Worm (Caenorhabditis elegans): Measurements from ENCODE around the gene T11F9.10.

T11F9.10 gene

DNA sequence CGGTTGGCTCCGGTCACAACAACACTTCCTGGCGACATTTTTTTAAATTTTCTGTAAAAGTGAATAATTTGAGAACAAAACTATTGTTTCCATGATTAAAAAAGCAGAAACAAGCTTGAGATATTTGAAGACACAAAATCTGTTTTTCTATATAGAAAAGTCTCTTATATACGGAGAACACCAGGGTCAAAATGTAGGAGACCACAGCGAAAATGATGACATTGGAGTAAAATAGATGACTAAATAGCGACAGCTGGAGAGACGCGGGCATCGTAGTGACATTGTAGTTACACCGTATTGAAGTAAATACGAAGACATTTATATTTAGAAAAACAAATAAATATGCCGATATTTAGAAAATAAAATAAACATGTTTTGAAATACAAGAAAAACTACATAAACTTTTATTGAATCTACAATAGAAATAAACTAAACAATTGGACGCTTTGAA lies 29.4 kb downstream of the T11F9.10 start, which contains the start of gene sdz-8 (continued):
- no peak for TF ChIP-seq Y79H2A.3 (GFP tag; conservative IDR thresholded peaks at IDR 0.05)
- TF ChIP-seq zfh-2 (GFP tag; conservative IDR thresholded peaks at IDR 0.05) = no peak
- no peak for TF ChIP-seq egl-18 (GFP tag; IDR thresholded peaks at IDR 0.05)
- no peak for TF ChIP-seq athp-1 (tag; optimal IDR thresholded peaks at IDR 0.05)

DNA sequence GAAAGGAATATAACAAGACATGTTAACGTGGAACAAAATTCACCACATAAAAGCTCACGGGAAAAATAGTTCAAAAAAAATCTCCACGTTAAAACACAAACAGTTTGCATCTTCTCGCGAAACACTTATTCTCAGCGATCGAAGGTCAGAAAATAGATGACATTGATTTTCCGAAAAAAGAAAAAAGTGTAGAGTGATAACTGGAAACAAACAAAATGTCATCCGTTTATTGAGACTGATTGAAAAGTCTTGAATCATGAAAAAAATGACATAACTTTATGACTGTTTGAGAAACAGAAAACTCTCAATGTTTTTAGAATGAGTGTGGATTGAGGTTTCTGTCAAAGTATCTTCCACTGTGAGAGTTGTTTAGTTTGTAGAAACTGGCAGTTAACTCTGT lies 31.0 kb downstream of the T11F9.10 start, which contains the start of gene C55A6.4:
TSS of gene C55A6.4 (minus strand) at position 101 of the 400 bp plus-strand sequence.
- TF ChIP-seq atf-7 (tag; optimal IDR thresholded peaks at IDR 0.05) (no peak), bed-2 (GFP tag; IDR thresholded peaks at IDR 0.05) (no peak), die-1 (tag; optimal IDR thresholded peaks at IDR 0.05) (no peak), efl-1 (GFP tag; optimal IDR thresholded peaks at IDR 0.05) (no peak), F39B2.1 (GFP tag; IDR thresholded peaks at IDR 0.05) (no peak), egl-44 (GFP tag; IDR thresholded peaks at IDR 0.05) (no peak), lir-1 (GFP tag; conservative IDR thresholded peaks at IDR 0.05) (no peak), let-607 (tag; optimal IDR thresholded peaks at IDR 0.05) (no peak), hsf-1 (GFP tag; IDR thresholded peaks at IDR 0.05) (no peak), ceh-100 (GFP tag; IDR thresholded peaks at IDR 0.05) (no peak), lin-35 (GFP tag; optimal IDR thresholded peaks at IDR 0.05) (no peak), zim-3 (tag; optimal IDR thresholded peaks at IDR 0.05) (no peak), mel-28 (tag; optimal IDR thresholded peaks at IDR 0.05; ENCODE audit: borderline replicate concordance) (no peak), madf-3 (GFP tag; IDR thresholded peaks at IDR 0.05) (no peak), repo-1 (tag; optimal IDR thresholded peaks at IDR 0.05) (no peak), lsl-1 (GFP tag; optimal IDR thresholded peaks at IDR 0.05) (no peak)

DNA sequence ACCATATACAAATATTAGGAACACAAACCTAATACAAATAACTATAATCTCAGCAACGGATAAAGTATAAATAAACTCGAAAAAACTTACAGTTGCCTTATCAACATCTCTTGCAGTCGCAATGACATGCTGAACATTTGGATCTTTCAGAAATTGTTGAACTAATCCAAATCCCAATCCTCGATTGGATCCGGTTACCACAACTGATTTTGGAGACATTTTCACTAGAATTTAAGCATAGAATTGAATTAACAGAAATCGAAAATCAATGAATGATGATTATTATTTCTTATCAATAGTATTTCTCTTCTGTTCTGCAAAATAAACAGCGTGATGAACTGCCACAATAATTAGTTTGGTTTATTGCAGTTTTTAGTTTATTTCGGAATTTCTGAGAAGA lies 33.4 kb downstream of the T11F9.10 start, which contains the start of the genes C55A6.11 and C55A6.7:
TSS of gene C55A6.11 (plus strand) at position 301 of the 400 bp plus-strand sequence.
TSS of gene C55A6.7 (minus strand) at position 316 of the 400 bp plus-strand sequence.
- TF ChIP-seq lsy-27 (tag; optimal IDR thresholded peaks at IDR 0.05; ENCODE audit: borderline replicate concordance, insufficient read depth) (no peak), nhr-80 (tag; optimal IDR thresholded peaks at IDR 0.05) (no peak), ztf-22 (GFP tag; optimal IDR thresholded peaks at IDR 0.05) (no peak), ztf-6 (GFP tag; IDR thresholded peaks at IDR 0.05) (no peak), ztf-28 (GFP tag; IDR thresholded peaks at IDR 0.05) (no peak), lag-1 (GFP tag; IDR thresholded peaks at IDR 0.05) (no peak), fkh-3 (tag; optimal IDR thresholded peaks at IDR 0.05) (no peak), sdz-38 (tag; optimal IDR thresholded peaks at IDR 0.05) (no peak), ets-4 (GFP tag; optimal IDR thresholded peaks at IDR 0.05) (no peak), zim-3 (tag; optimal IDR thresholded peaks at IDR 0.05) (no peak), mes-4 (tag; optimal IDR thresholded peaks at IDR 0.05) (no peak), bed-2 (GFP tag; IDR thresholded peaks at IDR 0.05) (no peak), madf-3 (GFP tag; IDR thresholded peaks at IDR 0.05) (no peak), hsf-1 (GFP tag; IDR thresholded peaks at IDR 0.05) (no peak), B0261.1 (tag; optimal IDR thresholded peaks at IDR 0.05) (no peak), nfyb-1 (GFP tag; IDR thresholded peaks at IDR 0.05) (no peak), ccch-3 (GFP tag; optimal IDR thresholded peaks at IDR 0.05) (no peak), unc-62 (GFP tag; optimal IDR thresholded peaks at IDR 0.05) (no peak)

DNA sequence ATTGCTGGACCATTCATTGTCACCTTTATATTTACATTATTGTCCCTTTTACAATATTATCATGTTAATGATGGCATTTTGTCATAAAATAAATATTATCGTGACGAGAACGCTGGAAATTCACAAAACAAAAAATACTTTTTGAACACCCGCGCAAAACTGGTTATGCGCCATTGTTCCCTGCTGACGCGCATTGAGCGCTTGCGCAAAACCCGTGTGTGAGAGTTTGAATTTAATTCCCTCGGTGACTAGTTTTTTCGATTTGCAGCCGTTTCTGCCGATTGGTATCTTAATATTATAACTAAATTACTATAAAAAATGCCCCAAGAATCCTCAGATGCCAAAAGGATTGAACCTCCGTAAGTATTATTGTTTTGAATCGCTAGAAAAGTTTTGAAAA lies 34.7 kb downstream of the T11F9.10 start, which contains the start of gene pafo-1:
TSS of gene pafo-1 (plus strand) at position 256 of the 400 bp plus-strand sequence.
- TF ChIP-seq lsy-27 (tag; optimal IDR thresholded peaks at IDR 0.05; ENCODE audit: borderline replicate concordance, insufficient read depth) (no peak), bed-1 (GFP tag; IDR thresholded peaks at IDR 0.05) (no peak), Y95B8A.8 (GFP tag; IDR thresholded peaks at IDR 0.05) (peak; percentile 82), ceh-58 (GFP tag; IDR thresholded peaks at IDR 0.05) (no peak), chd-7 (tag; optimal IDR thresholded peaks at IDR 0.05) (peak; percentile 7), K12H6.12 (tag; optimal IDR thresholded peaks at IDR 0.05) (peak; percentile 42), die-1 (tag; optimal IDR thresholded peaks at IDR 0.05) (no peak), ets-4 (GFP tag; optimal IDR thresholded peaks at IDR 0.05) (no peak), zfh-2 (GFP tag; conservative IDR thresholded peaks at IDR 0.05) (no peak), F23B12.7 (tag; optimal IDR thresholded peaks at IDR 0.05; ENCODE audit: insufficient read depth) (peak; percentile 30), ceh-27 (GFP tag; optimal IDR thresholded peaks at IDR 0.05) (peak; percentile 71), tbx-9 (tag; optimal IDR thresholded peaks at IDR 0.05; ENCODE audit: borderline replicate concordance) (no peak), lin-54 (GFP tag; optimal IDR thresholded peaks at IDR 0.05) (peak; percentile 100), B0019.2 (GFP tag; conservative IDR thresholded peaks at IDR 0.05) (no peak), fkh-3 (tag; optimal IDR thresholded peaks at IDR 0.05) (no peak)

All from whole organism, young adult.